Fruit fly (Drosophila melanogaster): ENCODE results near the gene gro.

gro gene

dm6 chr3R:26014262-26014833, 27.2 kb upstream of the gro start, which contains the start of gene Kaz-m1:
Gene Kaz-m1 (plus strand): TSS chr3R:26014721.
- peak; percentile 34 for TF ChIP-seq CG11617 (GFP tag; optimal IDR thresholded peaks at IDR 0.05)
- TF ChIP-seq CG14711 (tag; optimal IDR thresholded peaks at IDR 0.05): peak; percentile 28
- TF ChIP-seq CG7101 (tag; optimal IDR thresholded peaks at IDR 0.05): peak; percentile 28
- TF ChIP-seq CG33017 (tag; optimal IDR thresholded peaks at IDR 0.05): no peak
- TF ChIP-seq Clk (GFP tag; optimal IDR thresholded peaks at IDR 0.05): no peak

DNA sequence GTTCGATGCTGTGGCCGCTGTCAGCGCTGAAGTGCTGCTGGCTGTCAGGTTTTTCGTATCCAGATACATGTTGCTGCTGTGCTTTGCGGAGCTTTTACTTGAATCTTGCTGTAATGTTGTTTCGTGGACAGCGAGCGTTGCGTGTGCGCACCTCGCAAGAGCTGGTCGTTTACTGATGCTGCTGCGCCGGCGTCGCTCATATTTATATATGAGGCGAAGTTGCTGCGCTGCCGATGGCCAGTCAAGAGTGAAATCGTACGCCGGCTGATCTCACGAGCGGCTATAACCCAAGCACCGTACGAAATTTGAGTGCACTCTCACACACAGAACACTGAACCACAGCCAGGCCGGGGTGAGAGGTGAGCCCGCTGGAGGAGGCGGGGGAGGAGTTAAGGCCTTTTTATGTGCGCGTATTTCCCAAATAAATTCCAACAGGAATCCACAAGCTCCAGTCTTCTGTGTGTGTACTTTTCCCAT, 24.2 kb upstream of the gro start:
- no peak for TF ChIP-seq CG14711 (tag; optimal IDR thresholded peaks at IDR 0.05)
- TF ChIP-seq Crg-1 (GFP tag; optimal IDR thresholded peaks at IDR 0.05): no peak
- no peak for TF ChIP-seq CG5204 (GFP tag; optimal IDR thresholded peaks at IDR 0.05)
- TF ChIP-seq Mnt (GFP tag; optimal IDR thresholded peaks at IDR 0.05): no peak
- TF ChIP-seq kay (GFP tag; ENCODE audit: borderline replicate concordance): no peak
- no peak for TF ChIP-seq cnc (optimal IDR thresholded peaks at IDR 0.05)
- no peak for TF ChIP-seq CG7101 (tag; optimal IDR thresholded peaks at IDR 0.05)
- no peak for TF ChIP-seq Hr96 (GFP tag; optimal IDR thresholded peaks at IDR 0.05)

DNA sequence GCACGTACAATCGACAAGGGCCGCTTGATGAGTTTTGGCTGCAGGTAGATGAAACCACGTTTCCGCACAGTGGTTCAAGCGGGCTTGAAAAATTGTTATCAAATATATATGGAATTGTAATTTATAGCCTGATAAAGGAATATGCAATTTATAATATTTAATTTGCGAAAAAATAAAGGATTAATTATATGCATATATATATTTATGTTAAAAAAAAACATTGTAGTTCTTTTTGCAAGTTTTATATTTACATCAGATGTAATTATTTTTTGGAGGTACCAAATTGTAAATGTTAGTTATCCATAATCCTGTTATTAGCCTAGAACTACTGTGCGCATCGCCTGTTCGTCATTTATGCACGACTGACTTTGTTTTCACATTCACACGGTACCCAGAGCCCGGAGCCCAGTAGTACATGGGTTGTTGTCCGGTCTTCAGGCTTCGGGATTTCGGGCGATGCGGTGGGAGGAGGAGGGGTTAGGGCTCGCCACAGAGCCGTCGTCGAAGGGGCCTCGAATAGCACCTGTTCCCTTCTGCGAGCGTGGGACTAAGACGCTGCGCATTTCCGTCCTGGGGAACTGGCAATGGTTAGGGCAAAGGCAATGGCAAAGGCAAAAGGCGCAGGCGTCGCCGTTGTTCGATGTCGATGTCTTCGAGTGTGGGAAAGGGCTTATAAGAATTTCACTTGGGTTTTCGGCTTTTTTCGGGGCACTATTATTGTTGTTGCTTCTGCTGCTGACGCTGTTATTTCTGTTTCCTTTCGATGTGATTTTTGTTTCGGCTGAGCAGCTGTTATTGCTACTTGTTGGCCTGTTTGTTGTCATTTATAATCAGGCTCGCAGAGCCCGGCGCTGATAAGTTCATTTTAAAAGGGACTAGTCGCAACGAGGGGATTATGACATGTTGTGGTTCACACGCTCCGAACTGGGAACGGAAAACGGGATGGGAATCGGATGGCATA, 23.5 kb upstream of the gro start:
- TF ChIP-seq kay (GFP tag; ENCODE audit: borderline replicate concordance) (no peak), Crg-1 (GFP tag; optimal IDR thresholded peaks at IDR 0.05) (no peak), CG14711 (tag; optimal IDR thresholded peaks at IDR 0.05) (no peak), Mnt (GFP tag; optimal IDR thresholded peaks at IDR 0.05) (no peak), CG12768 (GFP tag; optimal IDR thresholded peaks at IDR 0.05) (no peak), tj (GFP tag; optimal IDR thresholded peaks at IDR 0.05) (no peak), ovo (GFP tag; optimal IDR thresholded peaks at IDR 0.05) (no peak), Clk (GFP tag; optimal IDR thresholded peaks at IDR 0.05) (no peak), CG7101 (tag; optimal IDR thresholded peaks at IDR 0.05) (no peak), Hr96 (GFP tag; optimal IDR thresholded peaks at IDR 0.05) (no peak), toe (GFP tag; optimal IDR thresholded peaks at IDR 0.05) (no peak), CG7045 (GFP tag; optimal IDR thresholded peaks at IDR 0.05) (no peak), CG11617 (GFP tag; optimal IDR thresholded peaks at IDR 0.05) (no peak)

- TF ChIP-seq CG12768 (GFP tag; optimal IDR thresholded peaks at IDR 0.05): no peak
- TF ChIP-seq bab1 (GFP tag; optimal IDR thresholded peaks at IDR 0.05): no peak
Measured at dm6 chr3R:26019232-26019631, 22.3 kb upstream of the gro start.

- TF ChIP-seq CG33017 (tag; optimal IDR thresholded peaks at IDR 0.05) (no peak), CG7101 (tag; optimal IDR thresholded peaks at IDR 0.05) (peak; percentile 27), kay (GFP tag; ENCODE audit: borderline replicate concordance) (peak; percentile 87), tj (GFP tag; optimal IDR thresholded peaks at IDR 0.05) (peak; percentile 69), CG11617 (GFP tag; optimal IDR thresholded peaks at IDR 0.05) (no peak)
Measured at dm6 chr3R:26020244-26021171, 21.0 kb upstream of the gro start.

dm6 chr3R:26021195-26021914, 20.2 kb upstream of the gro start:
- TF ChIP-seq cic (GFP tag; optimal IDR thresholded peaks at IDR 0.05): no peak
- TF ChIP-seq Clk (GFP tag; optimal IDR thresholded peaks at IDR 0.05): no peak
- TF ChIP-seq Hr96 (GFP tag; optimal IDR thresholded peaks at IDR 0.05): peak; percentile 42
- peak; percentile 40 for TF ChIP-seq Crg-1 (GFP tag; optimal IDR thresholded peaks at IDR 0.05)
- peak; percentile 17 for TF ChIP-seq bab1 (GFP tag; optimal IDR thresholded peaks at IDR 0.05)
- peak; percentile 53 for TF ChIP-seq CG12768 (GFP tag; optimal IDR thresholded peaks at IDR 0.05)
- no peak for TF ChIP-seq Mnt (GFP tag; optimal IDR thresholded peaks at IDR 0.05)
- no peak for TF ChIP-seq kay (GFP tag; ENCODE audit: borderline replicate concordance)
- no peak for TF ChIP-seq cnc (optimal IDR thresholded peaks at IDR 0.05)
- TF ChIP-seq toe (GFP tag; optimal IDR thresholded peaks at IDR 0.05): peak; percentile 43
- TF ChIP-seq CG7045 (GFP tag; optimal IDR thresholded peaks at IDR 0.05): peak; percentile 82
- TF ChIP-seq ovo (GFP tag; optimal IDR thresholded peaks at IDR 0.05): no peak
- peak; percentile 79 for TF ChIP-seq CG5204 (GFP tag; optimal IDR thresholded peaks at IDR 0.05)
- peak; percentile 60 for TF ChIP-seq pad (GFP tag; optimal IDR thresholded peaks at IDR 0.05)
- peak; percentile 9 for TF ChIP-seq tj (GFP tag; optimal IDR thresholded peaks at IDR 0.05)
- TF ChIP-seq CG7101 (tag; optimal IDR thresholded peaks at IDR 0.05): peak; percentile 64
- TF ChIP-seq CG14711 (tag; optimal IDR thresholded peaks at IDR 0.05): peak; percentile 44
- peak; percentile 58 for TF ChIP-seq CG33017 (tag; optimal IDR thresholded peaks at IDR 0.05)
- TF ChIP-seq CG1620 (GFP tag; optimal IDR thresholded peaks at IDR 0.05): peak; percentile 12
- peak; percentile 81 for TF ChIP-seq CG11617 (GFP tag; optimal IDR thresholded peaks at IDR 0.05)

All from whole organism, adult.